Worm (Caenorhabditis elegans) whole organism, midembryonic: ENCODE measurements around the gene C49F8.1.

Experiments used
- cog-1 ChIP-seq: sonication (generic microtip); optimal IDR thresholded peaks from 2 replicates; lab custom pipeline; 2016; ENCODE audit warnings: missing genetic modification characterization, missing compliant biosample characterization
- flt-1 ChIP-seq: fragments of 200-800 bp; sonication (Bioruptor generic); IDR thresholded peaks from 2 replicates; pipeline ENCODE4 v1.3.6; 2022; ENCODE audit warnings: missing genetic modification characterization, missing compliant biosample characterization
- klf-2 ChIP-seq: fragments of 200-800 bp; sonication (Bioruptor generic); conservative IDR thresholded peaks from 2 replicates; pipeline ENCODE4 v1.3.6; 2022; ENCODE audit warnings: missing genetic modification reagents, missing genetic modification characterization, missing compliant biosample characterization
- med-1 ChIP-seq: sonication (generic microtip); optimal IDR thresholded peaks from 2 replicates; lab custom pipeline; 2017; ENCODE audit warnings: missing genetic modification characterization, mild to moderate bottlenecking, missing compliant biosample characterization, antibody characterized with exemption, missing genetic modification reagents; ENCODE audit not compliant: insufficient read depth
- ref-1 ChIP-seq: fragments of 200-800 bp; sonication (Bioruptor generic); conservative IDR thresholded peaks from 2 replicates; pipeline ENCODE4 v1.3.6; 2022; ENCODE audit warnings: missing genetic modification reagents, missing genetic modification characterization, missing compliant biosample characterization
- tab-1 ChIP-seq: fragments of 200-800 bp; sonication (Bioruptor generic); IDR thresholded peaks from 2 replicates; pipeline ENCODE4 v1.3.6; 2022; ENCODE audit warnings: missing genetic modification characterization, missing compliant biosample characterization
- ztf-23 ChIP-seq: fragments of 200-800 bp; sonication (Bioruptor generic); IDR thresholded peaks from 2 replicates; pipeline ENCODE4 v1.3.6; 2022; ENCODE audit warnings: missing genetic modification reagents, missing genetic modification characterization, missing compliant biosample characterization
- ztf-29 ChIP-seq: fragments of 200-800 bp; sonication (Bioruptor generic); IDR thresholded peaks from 2 replicates; pipeline ENCODE4 v1.3.6; 2022; ENCODE audit warnings: missing genetic modification reagents, missing genetic modification characterization, missing compliant biosample characterization

DNA sequence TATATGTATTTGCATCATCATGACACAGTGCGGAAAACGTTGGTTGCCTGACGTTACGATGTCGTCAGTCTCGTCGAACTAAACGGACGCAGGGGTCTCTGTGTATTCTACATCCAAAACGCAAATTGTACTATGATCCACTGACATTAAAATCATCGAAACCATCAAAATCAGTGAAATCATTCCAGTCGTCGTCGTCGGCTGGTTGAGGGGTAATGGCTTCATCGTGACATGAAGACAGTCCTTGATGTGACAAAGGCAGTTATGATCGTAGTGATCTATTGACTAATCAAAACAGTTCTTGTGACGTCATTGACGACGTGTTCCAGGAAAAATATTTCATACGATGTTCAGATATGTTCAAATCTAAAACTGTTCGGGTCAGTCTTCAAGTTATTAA is 7.1 kb downstream of the C49F8.1 start:
- TF ChIP-seq flt-1 (GFP tag; lab: Robert Waterston, UW) (no peak), ztf-23 (GFP tag; lab: Robert Waterston, UW) (no peak), ref-1 (GFP tag; lab: Robert Waterston, UW) (no peak), med-1 (GFP tag; lab: Kevin White, UChicago) (no peak), cog-1 (tag; lab: Kevin White, UChicago) (no peak), klf-2 (GFP tag; lab: Robert Waterston, UW) (no peak), tab-1 (no peak), ztf-29 (GFP tag; lab: Robert Waterston, UW) (no peak)
